Worm (Caenorhabditis elegans): ENCODE results near the gene D2089.8.
A peak's percentile ranks its signal among the peaks of the same experiment; 100 is the strongest.

- TF ChIP-seq ama-1 (optimal IDR thresholded peaks at IDR 0.05), result peak; percentile 61
- TF ChIP-seq ets-7 (tag; optimal IDR thresholded peaks at IDR 0.05), result no peak
- TF ChIP-seq ceh-13 (GFP tag; optimal IDR thresholded peaks at IDR 0.05), result no peak
- TF ChIP-seq aly-1 (tag; optimal IDR thresholded peaks at IDR 0.05), result no peak
- TF ChIP-seq B0310.2 (tag; optimal IDR thresholded peaks at IDR 0.05), result no peak
- no peak for TF ChIP-seq flt-1 (GFP tag; IDR thresholded peaks at IDR 0.05)
Measured at ce11 chrII:10662279-10662678, 302 bp downstream of the D2089.8 start.

Data from whole organism, early embryonic.